Worm (Caenorhabditis elegans) whole organism, L4 larva: ENCODE results near the gene srh-186.

Source experiments
- Y105C5A.15 ChIP-seq: fragments of 200-800 bp; sonication (Bioruptor generic); IDR thresholded peaks from 2 replicates; pipeline ENCODE4 v1.3.6; 2022; ENCODE audit warnings: missing genetic modification characterization, missing compliant biosample characterization
- Y48G9A.11 ChIP-seq: fragments of 200-800 bp; sonication (Bioruptor generic); IDR thresholded peaks from 2 replicates; pipeline ENCODE4 v1.3.6; 2022; ENCODE audit warnings: missing genetic modification reagents, missing genetic modification characterization, missing compliant biosample characterization
- nhr-28 ChIP-seq: fragments of 150-350 bp; optimal IDR thresholded peaks from 2 replicates; lab custom pipeline; 2014; ENCODE audit warnings: missing biosample characterization, missing genetic modification characterization
- nhr-42 ChIP-seq: fragments of 200-800 bp; sonication (Bioruptor generic); IDR thresholded peaks from 2 replicates; pipeline ENCODE4 v1.3.6; 2022; ENCODE audit warnings: missing genetic modification characterization, missing compliant biosample characterization
- pqm-1 ChIP-seq: sonication (generic microtip); optimal IDR thresholded peaks from 2 replicates; lab custom pipeline; 2017; ENCODE audit warnings: missing biosample characterization, missing genetic modification characterization
- unc-39 ChIP-seq: sonication (generic microtip); optimal IDR thresholded peaks from 2 replicates; lab custom pipeline; 2017; ENCODE audit warnings: missing biosample characterization, missing genetic modification characterization
- zag-1 ChIP-seq: fragments of 150-350 bp; optimal IDR thresholded peaks from 2 replicates; lab custom pipeline; 2014; ENCODE audit warnings: missing biosample characterization, missing genetic modification characterization

- TF ChIP-seq Y48G9A.11 (GFP tag; lab: Robert Waterston, UW) = no peak
- no peak for TF ChIP-seq pqm-1
- no peak for TF ChIP-seq zag-1 (tag; lab: Kevin White, UChicago)
- no peak for TF ChIP-seq nhr-42 (GFP tag; lab: Robert Waterston, UW)
- TF ChIP-seq nhr-28 = no peak
- TF ChIP-seq Y105C5A.15 = no peak
- no peak for TF ChIP-seq unc-39 (tag; lab: Kevin White, UChicago)
These were observed 40.3 kb upstream of the srh-186 start for ce11 chrV:15915307-15915706.
